Worm (Caenorhabditis elegans) whole organism, L1 larva: ENCODE data around the gene rps-23.

Experiments used
- C34B4.2 ChIP-seq: sonication (generic microtip); optimal IDR thresholded peaks from 2 replicates; lab custom pipeline; 2017; ENCODE audit warnings: mild to moderate bottlenecking, missing genetic modification characterization, missing compliant biosample characterization
- blmp-1 ChIP-seq: fragments of 150-350 bp; optimal IDR thresholded peaks from 2 replicates; lab custom pipeline; 2014; ENCODE audit warnings: missing biosample characterization, missing genetic modification characterization
- ceh-82 ChIP-seq, 3 experiments: fragments of 150-350 bp in 1 of 3; sonication (generic microtip) in 2 of 3; optimal IDR thresholded peaks; 2 replicates each; lab custom pipeline; 2014 to 2017; ENCODE audit warnings: missing biosample characterization in 3 of 3, missing genetic modification characterization in 3 of 3
- ceh-88 ChIP-seq: fragments of 200-800 bp; sonication (Bioruptor generic); IDR thresholded peaks from 2 replicates; pipeline ENCODE4 v1.3.6; 2022; ENCODE audit warnings: missing genetic modification characterization, missing compliant biosample characterization
- ceh-90 ChIP-seq: sonication (generic microtip); optimal IDR thresholded peaks from 2 replicates; lab custom pipeline; 2016; ENCODE audit warnings: missing genetic modification characterization, missing compliant biosample characterization
- dsc-1 ChIP-seq: sonication (generic microtip); optimal IDR thresholded peaks from 2 replicates; lab custom pipeline; 2016; ENCODE audit warnings: mild to moderate bottlenecking, missing genetic modification characterization, missing compliant biosample characterization
- egl-13 ChIP-seq: sonication (generic microtip); optimal IDR thresholded peaks from 2 replicates; lab custom pipeline; 2016; ENCODE audit warnings: missing genotype, missing genetic modification reagents, missing genetic modification characterization, missing compliant biosample characterization
- egl-27 ChIP-seq, 2 experiments: fragments of 150-350 bp in 1 of 2; sonication (generic microtip); optimal IDR thresholded peaks; 3 replicates each; lab custom pipeline; 2017 to 2018; ENCODE audit warnings: missing biosample characterization in 2 of 2, missing genetic modification characterization in 2 of 2, missing genetic modification reagents in 2 of 2
- fkh-10 ChIP-seq: sonication (generic microtip); optimal IDR thresholded peaks from 2 replicates; lab custom pipeline; 2017; ENCODE audit warnings: missing biosample characterization, missing genetic modification reagents, missing genetic modification characterization
- fos-1 ChIP-seq: fragments of 150-350 bp; optimal IDR thresholded peaks from 2 replicates; lab custom pipeline; 2014; ENCODE audit warnings: missing biosample characterization, missing genetic modification characterization
- grh-1 ChIP-seq: fragments of 200-800 bp; sonication (Bioruptor generic); IDR thresholded peaks from 2 replicates; pipeline ENCODE4 v1.3.6; 2022; ENCODE audit warnings: missing genetic modification reagents, missing genetic modification characterization, missing compliant biosample characterization
- hlh-17 ChIP-seq: fragments of 200-800 bp; sonication (Bioruptor generic); optimal IDR thresholded peaks from 2 replicates; lab custom pipeline; 2018; ENCODE audit warnings: missing genetic modification characterization, mild to moderate bottlenecking, missing compliant biosample characterization, moderate library complexity, borderline replicate concordance
- lin-13 ChIP-seq: fragments of 150-350 bp; optimal IDR thresholded peaks from 2 replicates; lab custom pipeline; 2014; ENCODE audit warnings: missing biosample characterization, missing genetic modification reagents, missing genetic modification characterization
- lin-14 ChIP-seq: fragments of 200-800 bp; sonication (Bioruptor generic); optimal IDR thresholded peaks from 2 replicates; lab custom pipeline; 2018; ENCODE audit warnings: mild to moderate bottlenecking, missing genetic modification characterization, moderate library complexity, missing compliant biosample characterization
- lin-35 ChIP-seq, 2 experiments: fragments of 150-350 bp; optimal IDR thresholded peaks; 2 replicates each; lab custom pipeline; 2014; ENCODE audit warnings: missing biosample characterization in 2 of 2, missing genetic modification characterization in 2 of 2, missing genetic modification reagents in 2 of 2
- nhr-84 ChIP-seq: sonication (generic microtip); optimal IDR thresholded peaks from 2 replicates; lab custom pipeline; 2017; ENCODE audit warnings: missing biosample characterization, missing genetic modification characterization
- pqm-1 ChIP-seq: sonication (generic microtip); optimal IDR thresholded peaks from 3 replicates; lab custom pipeline; 2017; ENCODE audit warnings: missing biosample characterization, missing genetic modification characterization
- sup-37 ChIP-seq: fragments of 200-800 bp; sonication (Bioruptor generic); optimal IDR thresholded peaks from 2 replicates; lab custom pipeline; 2018; ENCODE audit warnings: mild to moderate bottlenecking, missing genetic modification characterization, missing compliant biosample characterization
- tlp-1 ChIP-seq: fragments of 150-350 bp; optimal IDR thresholded peaks from 2 replicates; lab custom pipeline; 2014; ENCODE audit warnings: missing biosample characterization, missing genetic modification characterization
- unc-130 ChIP-seq: fragments of 150-350 bp; optimal IDR thresholded peaks from 2 replicates; lab custom pipeline; 2017; ENCODE audit warnings: missing biosample characterization, missing genetic modification characterization, inconsistent platforms
- unc-62 ChIP-seq: fragments of 150-350 bp; optimal IDR thresholded peaks from 2 replicates; lab custom pipeline; 2014; ENCODE audit warnings: missing biosample characterization, missing genetic modification reagents, missing genetic modification characterization
- unc-86 ChIP-seq: sonication (generic microtip); optimal IDR thresholded peaks from 2 replicates; lab custom pipeline; 2016; ENCODE audit warnings: missing genetic modification characterization, missing compliant biosample characterization
- vab-15 ChIP-seq: sonication (generic microtip); optimal IDR thresholded peaks from 2 replicates; lab custom pipeline; 2017; ENCODE audit warnings: missing genotype, mild to moderate bottlenecking, missing genetic modification characterization, missing compliant biosample characterization
- zip-4 ChIP-seq: fragments of 200-800 bp; sonication (Bioruptor generic); optimal IDR thresholded peaks from 2 replicates; lab custom pipeline; 2018; ENCODE audit warnings: mild to moderate bottlenecking, missing genetic modification characterization, moderate library complexity, missing compliant biosample characterization

The rps-23 gene

ce11 chrIV:12349639-12350038 is 41.2 kb downstream of the rps-23 start, which contains the start of gene best-22:
TSS of gene best-22 (plus strand) at chrIV:12349939.
- TF ChIP-seq grh-1 (peak; percentile 56; the same call in 1 of the 2 replicates), fos-1 (tag; lab: Kevin White, UChicago) (no peak), egl-13 (tag; lab: Kevin White, UChicago) (no peak), lin-35 (GFP tag; optimal IDR thresholded peaks at IDR 0.05; lab: Kevin White, UChicago) (no peak), pqm-1 (tag; lab: Kevin White, UChicago) (no peak), egl-27 (tag; optimal IDR thresholded peaks at IDR 0.05; lab: Kevin White, UChicago) (no peak), lin-13 (no peak), blmp-1 (peak; percentile 27)

DNA sequence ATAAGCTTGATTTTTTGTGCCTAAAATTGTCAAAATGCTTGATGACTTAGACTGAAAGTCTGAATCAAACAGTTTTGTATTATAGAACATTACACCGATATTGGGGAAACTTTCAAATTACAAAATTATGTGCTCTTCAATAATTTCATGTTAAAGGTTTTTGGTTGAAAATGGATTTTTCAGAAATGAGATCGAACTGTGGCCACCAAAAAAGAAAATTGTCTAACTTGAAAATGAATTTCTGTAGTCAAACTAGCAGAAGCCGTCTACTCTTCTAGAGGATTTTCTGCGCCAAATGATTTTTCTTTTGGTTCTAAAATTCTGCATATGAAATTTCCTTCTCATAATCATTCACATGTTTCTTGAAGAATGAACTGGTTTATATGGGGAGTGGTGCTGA is 50.0 kb downstream of the rps-23 start:
- no peak for TF ChIP-seq lin-13
- no peak for TF ChIP-seq ceh-88 (GFP tag; lab: Robert Waterston, UW)
- TF ChIP-seq blmp-1 = no peak
- TF ChIP-seq fkh-10 (GFP tag; lab: Kevin White, UChicago) = no peak
- no peak for TF ChIP-seq dsc-1 (tag; lab: Kevin White, UChicago)
- TF ChIP-seq nhr-84 = no peak
- TF ChIP-seq zip-4 (GFP tag; lab: Kevin White, UChicago) = no peak
- TF ChIP-seq C34B4.2 (tag; lab: Kevin White, UChicago) = no peak
- no peak for TF ChIP-seq vab-15 (tag; lab: Kevin White, UChicago)
- TF ChIP-seq lin-14 = no peak
- TF ChIP-seq unc-130 (tag; lab: Kevin White, UChicago) = no peak
- TF ChIP-seq unc-62 = no peak
- no peak for TF ChIP-seq sup-37 (GFP tag; lab: Kevin White, UChicago)
- no peak for TF ChIP-seq unc-86 (tag; lab: Kevin White, UChicago)
- no peak for TF ChIP-seq hlh-17 (GFP tag; lab: Kevin White, UChicago)
- TF ChIP-seq ceh-82 (tag; optimal IDR thresholded peaks at IDR 0.05; lab: Kevin White, UChicago) = no peak
- no peak for TF ChIP-seq ceh-90 (tag; lab: Kevin White, UChicago)
- TF ChIP-seq tlp-1 (tag; lab: Kevin White, UChicago) = no peak
